Worm (Caenorhabditis elegans) whole organism, L2 larva: ENCODE results near the gene F41C3.2.

Experiments
- C34F6.9 ChIP-seq: fragments of 150-350 bp; optimal IDR thresholded peaks from 2 replicates; lab custom pipeline; 2014; ENCODE audit warnings: missing biosample characterization, missing genetic modification characterization
- F13H6.1 ChIP-seq: sonication (generic microtip); optimal IDR thresholded peaks from 2 replicates; lab custom pipeline; 2016; ENCODE audit warnings: missing genetic modification characterization, missing compliant biosample characterization
- R02D3.7 ChIP-seq: fragments of 150-350 bp; optimal IDR thresholded peaks from 2 replicates; lab custom pipeline; 2014; ENCODE audit warnings: missing biosample characterization, missing genetic modification characterization
- Y55F3AM.14 ChIP-seq: fragments of 200-800 bp; sonication (Bioruptor generic); optimal IDR thresholded peaks from 2 replicates; lab custom pipeline; 2018; ENCODE audit warnings: mild to moderate bottlenecking, missing genetic modification characterization, missing compliant biosample characterization
- ZK546.5 ChIP-seq: sonication (generic microtip); optimal IDR thresholded peaks from 2 replicates; lab custom pipeline; 2017; ENCODE audit warnings: missing biosample characterization, missing genetic modification characterization
- alr-1 ChIP-seq: fragments of 150-350 bp; optimal IDR thresholded peaks from 2 replicates; lab custom pipeline; 2014; ENCODE audit warnings: missing biosample characterization, missing genetic modification characterization
- aly-2 ChIP-seq: fragments of 150-350 bp; optimal IDR thresholded peaks from 2 replicates; lab custom pipeline; 2014; ENCODE audit warnings: missing biosample characterization, missing genetic modification characterization
- ama-1 ChIP-seq: fragments of 150-350 bp; optimal IDR thresholded peaks from 2 replicates; lab custom pipeline; 2018; ENCODE audit warnings: inconsistent platforms
- blmp-1 ChIP-seq: sonication (generic microtip); optimal IDR thresholded peaks from 2 replicates; lab custom pipeline; 2017; ENCODE audit warnings: missing genetic modification characterization, mild to moderate bottlenecking, missing compliant biosample characterization, antibody characterized with exemption, moderate library complexity; ENCODE audit not compliant: insufficient read depth
- ceh-16 ChIP-seq: fragments of 150-350 bp; optimal IDR thresholded peaks from 2 replicates; lab custom pipeline; 2014; ENCODE audit warnings: missing biosample characterization, missing genetic modification characterization
- ceh-82 ChIP-seq: fragments of 150-350 bp; optimal IDR thresholded peaks from 2 replicates; lab custom pipeline; 2014; ENCODE audit warnings: missing biosample characterization, missing genetic modification characterization
- crh-2 ChIP-seq: sonication (generic microtip); optimal IDR thresholded peaks from 2 replicates; lab custom pipeline; 2017; ENCODE audit warnings: missing biosample characterization, missing genetic modification characterization
- dmd-4 ChIP-seq: sonication (generic microtip); optimal IDR thresholded peaks from 2 replicates; lab custom pipeline; 2017; ENCODE audit warnings: missing biosample characterization, missing genetic modification characterization
- egl-27 ChIP-seq: sonication (generic microtip); optimal IDR thresholded peaks from 3 replicates; lab custom pipeline; 2017; ENCODE audit warnings: missing biosample characterization, missing genetic modification reagents, missing genetic modification characterization
- elt-1 ChIP-seq: fragments of 150-350 bp; optimal IDR thresholded peaks from 2 replicates; lab custom pipeline; 2014; ENCODE audit warnings: missing biosample characterization, missing genetic modification characterization
- elt-3 ChIP-seq: sonication (generic microtip); optimal IDR thresholded peaks from 2 replicates; lab custom pipeline; 2017; ENCODE audit warnings: missing biosample characterization, missing genetic modification characterization
- fos-1 ChIP-seq: fragments of 150-350 bp; optimal IDR thresholded peaks from 2 replicates; lab custom pipeline; 2014; ENCODE audit warnings: missing biosample characterization, missing genetic modification characterization
- gmeb-1 ChIP-seq: fragments of 150-350 bp; optimal IDR thresholded peaks from 2 replicates; lab custom pipeline; 2014; ENCODE audit warnings: missing biosample characterization, missing genetic modification characterization
- lin-11 ChIP-seq: fragments of 150-350 bp; sonication (generic microtip); optimal IDR thresholded peaks from 2 replicates; lab custom pipeline; 2014; ENCODE audit warnings: missing biosample characterization, missing genetic modification characterization, inconsistent platforms, mixed read lengths
- lin-13 ChIP-seq: fragments of 150-350 bp; optimal IDR thresholded peaks from 2 replicates; lab custom pipeline; 2014; ENCODE audit warnings: missing biosample characterization, missing genetic modification reagents, missing genetic modification characterization
- lin-39 ChIP-seq: fragments of 150-350 bp; optimal IDR thresholded peaks from 2 replicates; lab custom pipeline; 2014; ENCODE audit warnings: missing biosample characterization, missing genetic modification reagents, missing genetic modification characterization
- lsy-2 ChIP-seq, 2 experiments: fragments of 150-350 bp in 1 of 2; sonication (generic microtip) in 1 of 2; optimal IDR thresholded peaks; 2 replicates each; lab custom pipeline; 2014 to 2017; ENCODE audit warnings: missing biosample characterization in 2 of 2, missing genetic modification characterization in 2 of 2
- mab-5 ChIP-seq: fragments of 150-350 bp; optimal IDR thresholded peaks from 2 replicates; lab custom pipeline; 2014; ENCODE audit warnings: missing biosample characterization, missing genetic modification characterization
- mbf-1 ChIP-seq: sonication (generic microtip); optimal IDR thresholded peaks from 2 replicates; lab custom pipeline; 2017; ENCODE audit warnings: missing biosample characterization, missing genetic modification characterization
- mdl-1 ChIP-seq, 2 experiments: fragments of 150-350 bp in 1 of 2; sonication (generic microtip) in 1 of 2; optimal IDR thresholded peaks; 2 replicates each; lab custom pipeline; 2017; ENCODE audit warnings: missing biosample characterization in 2 of 2, missing genetic modification characterization in 2 of 2
- nhr-10 ChIP-seq: sonication (generic microtip); optimal IDR thresholded peaks from 2 replicates; lab custom pipeline; 2017; ENCODE audit warnings: missing biosample characterization, missing genetic modification characterization
- nhr-11 ChIP-seq: fragments of 150-350 bp; optimal IDR thresholded peaks from 2 replicates; lab custom pipeline; 2014; ENCODE audit warnings: missing biosample characterization, missing genetic modification characterization
- nhr-12 ChIP-seq: fragments of 150-350 bp; optimal IDR thresholded peaks from 2 replicates; lab custom pipeline; 2014; ENCODE audit warnings: missing biosample characterization, missing genetic modification characterization
- nhr-129 ChIP-seq: fragments of 150-350 bp; optimal IDR thresholded peaks from 2 replicates; lab custom pipeline; 2014; ENCODE audit warnings: missing biosample characterization, missing genetic modification characterization
- nhr-21 ChIP-seq: fragments of 150-350 bp; optimal IDR thresholded peaks from 2 replicates; lab custom pipeline; 2014; ENCODE audit warnings: missing biosample characterization, missing genetic modification characterization
- nhr-23 ChIP-seq: fragments of 150-350 bp; optimal IDR thresholded peaks from 2 replicates; lab custom pipeline; 2014; ENCODE audit warnings: missing biosample characterization, missing genetic modification reagents, missing genetic modification characterization
- nhr-237 ChIP-seq: fragments of 150-350 bp; optimal IDR thresholded peaks from 2 replicates; lab custom pipeline; 2014; ENCODE audit warnings: missing biosample characterization, missing genetic modification characterization
- nhr-25 ChIP-seq: fragments of 150-350 bp; sonication (generic microtip); optimal IDR thresholded peaks from 3 replicates; lab custom pipeline; 2014; ENCODE audit warnings: missing biosample characterization, missing genetic modification characterization
- nhr-6 ChIP-seq: fragments of 150-350 bp; optimal IDR thresholded peaks from 2 replicates; lab custom pipeline; 2014; ENCODE audit warnings: missing biosample characterization, missing genetic modification characterization
- nhr-77 ChIP-seq: fragments of 150-350 bp; optimal IDR thresholded peaks from 2 replicates; lab custom pipeline; 2014; ENCODE audit warnings: missing biosample characterization, missing genetic modification characterization
- peb-1 ChIP-seq: fragments of 150-350 bp; optimal IDR thresholded peaks from 2 replicates; lab custom pipeline; 2014; ENCODE audit warnings: missing biosample characterization, missing genetic modification characterization
- sem-4 ChIP-seq: fragments of 150-350 bp; optimal IDR thresholded peaks from 2 replicates; lab custom pipeline; 2014; ENCODE audit warnings: missing biosample characterization, missing genetic modification reagents, missing genetic modification characterization
- skn-1 ChIP-seq: sonication (generic microtip); optimal IDR thresholded peaks from 2 replicates; lab custom pipeline; 2017; ENCODE audit warnings: missing biosample characterization, missing genetic modification characterization
- sma-3 ChIP-seq: sonication (generic microtip); optimal IDR thresholded peaks from 2 replicates; lab custom pipeline; 2016; ENCODE audit warnings: missing genetic modification reagents, missing genetic modification characterization, missing compliant biosample characterization
- sma-9 ChIP-seq, 2 experiments: fragments of 150-350 bp in 1 of 2; sonication (generic microtip) in 1 of 2; optimal IDR thresholded peaks; 2 replicates each; lab custom pipeline; 2014 to 2016; ENCODE audit warnings: missing genetic modification characterization in 2 of 2, mild to moderate bottlenecking in 1 of 2, missing biosample characterization in 1 of 2, missing compliant biosample characterization in 1 of 2, missing genetic modification reagents in 1 of 2, moderate library complexity in 1 of 2
- snpc-4 ChIP-seq: fragments of 150-350 bp; optimal IDR thresholded peaks from 2 replicates; lab custom pipeline; 2014; ENCODE audit warnings: missing biosample characterization, missing genetic modification characterization
- unc-39 ChIP-seq: fragments of 150-350 bp; optimal IDR thresholded peaks from 2 replicates; lab custom pipeline; 2014; ENCODE audit warnings: missing biosample characterization, missing genetic modification characterization
- unc-55 ChIP-seq: fragments of 150-350 bp; sonication (generic microtip); optimal IDR thresholded peaks from 3 replicates; lab custom pipeline; 2014; ENCODE audit warnings: missing biosample characterization, missing genetic modification reagents, missing genetic modification characterization
- unc-62 ChIP-seq: fragments of 150-350 bp; optimal IDR thresholded peaks from 2 replicates; lab custom pipeline; 2014; ENCODE audit warnings: missing biosample characterization, missing genetic modification reagents, missing genetic modification characterization
- zag-1 ChIP-seq: fragments of 150-350 bp; optimal IDR thresholded peaks from 2 replicates; lab custom pipeline; 2014; ENCODE audit warnings: missing biosample characterization, missing genetic modification characterization
- ztf-1 ChIP-seq: fragments of 200-800 bp; sonication (Bioruptor generic); conservative IDR thresholded peaks from 2 replicates; pipeline ENCODE4 v1.3.6; 2022; ENCODE audit warnings: missing genetic modification characterization, missing compliant biosample characterization
- ztf-11 ChIP-seq: sonication (generic microtip); optimal IDR thresholded peaks from 2 replicates; lab custom pipeline; 2017; ENCODE audit warnings: missing biosample characterization, missing genetic modification characterization
- ztf-4 ChIP-seq: fragments of 150-350 bp; optimal IDR thresholded peaks from 2 replicates; lab custom pipeline; 2014; ENCODE audit warnings: missing biosample characterization, missing genetic modification characterization

Gene F41C3.2

ce11 chrII:4727769-4728168 lies 22.0 kb upstream of the F41C3.2 start, which contains the start of gene ttr-41:
TSS of gene ttr-41 (minus strand) at chrII:4727869.
- TF ChIP-seq unc-39 (tag; lab: Kevin White, UChicago) (no peak), ZK546.5 (tag; lab: Kevin White, UChicago) (no peak), fos-1 (tag; lab: Kevin White, UChicago) (no peak), zag-1 (tag; lab: Kevin White, UChicago) (no peak), nhr-6 (tag; lab: Kevin White, UChicago) (no peak), skn-1 (tag; lab: Kevin White, UChicago) (no peak), elt-3 (tag; lab: Kevin White, UChicago) (no peak), crh-2 (tag; lab: Kevin White, UChicago) (no peak), R02D3.7 (no peak), nhr-25 (tag; lab: Kevin White, UChicago) (no peak), lsy-2 (tag; optimal IDR thresholded peaks at IDR 0.05; lab: Kevin White, UChicago) (no peak), dmd-4 (tag; lab: Kevin White, UChicago) (no peak), mbf-1 (tag; lab: Kevin White, UChicago) (no peak), Y55F3AM.14 (GFP tag; lab: Kevin White, UChicago) (no peak), unc-62 (GFP tag; lab: Kevin White, UChicago) (no peak)

- TF ChIP-seq lin-13 (GFP tag; lab: Kevin White, UChicago) (no peak), ceh-82 (tag; lab: Kevin White, UChicago) (no peak), ztf-4 (no peak), gmeb-1 (tag; lab: Kevin White, UChicago) (no peak), sma-3 (GFP tag; lab: Kevin White, UChicago) (peak; percentile 3), dmd-4 (tag; lab: Kevin White, UChicago) (no peak), zag-1 (tag; lab: Kevin White, UChicago) (no peak), unc-55 (GFP tag; lab: Kevin White, UChicago) (no peak), aly-2 (tag; lab: Kevin White, UChicago) (no peak), ZK546.5 (tag; lab: Kevin White, UChicago) (no peak), lin-39 (tag; lab: Kevin White, UChicago) (no peak), sem-4 (tag; lab: Kevin White, UChicago) (no peak), C34F6.9 (tag; lab: Kevin White, UChicago) (peak; percentile 46), nhr-10 (tag; lab: Kevin White, UChicago) (no peak), nhr-11 (tag; lab: Kevin White, UChicago) (no peak), unc-62 (GFP tag; lab: Kevin White, UChicago) (no peak), elt-1 (no peak), nhr-237 (tag; lab: Kevin White, UChicago) (no peak), blmp-1 (tag; lab: Kevin White, UChicago) (no peak), snpc-4 (no peak), sma-9 (GFP tag; optimal IDR thresholded peaks at IDR 0.05; lab: Kevin White, UChicago) (peak; percentile 65), sma-9 (tag; optimal IDR thresholded peaks at IDR 0.05; lab: Kevin White, UChicago) (no peak), nhr-6 (tag; lab: Kevin White, UChicago) (no peak), alr-1 (tag; lab: Kevin White, UChicago) (no peak), mbf-1 (tag; lab: Kevin White, UChicago) (no peak), peb-1 (no peak), elt-3 (tag; lab: Kevin White, UChicago) (no peak), ztf-1 (GFP tag; lab: Robert Waterston, UW) (no peak), lsy-2 (tag; optimal IDR thresholded peaks at IDR 0.05; lab: Kevin White, UChicago) (peak in 1 of 2 experiments; percentile 61), F13H6.1 (peak; percentile 65), crh-2 (tag; lab: Kevin White, UChicago) (peak; percentile 76), R02D3.7 (no peak), nhr-21 (tag; lab: Kevin White, UChicago) (no peak), egl-27 (no peak), mdl-1 (tag; optimal IDR thresholded peaks at IDR 0.05; lab: Kevin White, UChicago) (no peak), nhr-129 (tag; lab: Kevin White, UChicago) (peak; percentile 72), ceh-16 (no peak), mab-5 (tag; lab: Kevin White, UChicago) (no peak), unc-39 (tag; lab: Kevin White, UChicago) (no peak), ztf-11 (no peak), nhr-12 (tag; lab: Kevin White, UChicago) (no peak), nhr-25 (tag; lab: Kevin White, UChicago) (no peak), skn-1 (tag; lab: Kevin White, UChicago) (no peak), fos-1 (tag; lab: Kevin White, UChicago) (peak; percentile 95), nhr-23 (tag; lab: Kevin White, UChicago) (no peak), Y55F3AM.14 (GFP tag; lab: Kevin White, UChicago) (no peak), ama-1 (lab: Kevin White, UChicago) (no peak), lin-11 (no peak), nhr-77 (tag; lab: Kevin White, UChicago) (no peak)
Measured at ce11 chrII:4728687-4729086, 21.1 kb upstream of the F41C3.2 start.
